Worm (Caenorhabditis elegans) whole organism, L1 larva: ENCODE results near the gene C05C10.3.

Source experiments
- C04F5.9 ChIP-seq: sonication (generic microtip); optimal IDR thresholded peaks from 2 replicates; lab custom pipeline; 2016; ENCODE audit warnings: missing genetic modification characterization, missing compliant biosample characterization
- C34B4.2 ChIP-seq: sonication (generic microtip); optimal IDR thresholded peaks from 2 replicates; lab custom pipeline; 2017; ENCODE audit warnings: mild to moderate bottlenecking, missing genetic modification characterization, missing compliant biosample characterization
- aly-2 ChIP-seq: fragments of 150-350 bp; optimal IDR thresholded peaks from 2 replicates; lab custom pipeline; 2014; ENCODE audit warnings: missing biosample characterization, missing genetic modification characterization
- fkh-8 ChIP-seq: sonication (generic microtip); optimal IDR thresholded peaks from 2 replicates; lab custom pipeline; 2016; ENCODE audit warnings: mild to moderate bottlenecking, missing genetic modification characterization, missing compliant biosample characterization
- lin-35 ChIP-seq, 2 experiments: fragments of 150-350 bp; optimal IDR thresholded peaks; 2 replicates each; lab custom pipeline; 2014; ENCODE audit warnings: missing biosample characterization in 2 of 2, missing genetic modification characterization in 2 of 2, missing genetic modification reagents in 2 of 2
- lir-3 ChIP-seq: sonication (generic microtip); optimal IDR thresholded peaks from 2 replicates; lab custom pipeline; 2016; ENCODE audit warnings: mild to moderate bottlenecking, missing genetic modification characterization, moderate library complexity, missing compliant biosample characterization; ENCODE audit not compliant: poor library complexity
- nhr-12 ChIP-seq: sonication (generic microtip); optimal IDR thresholded peaks from 2 replicates; lab custom pipeline; 2017; ENCODE audit warnings: missing biosample characterization, missing genetic modification characterization
- nhr-237 ChIP-seq: fragments of 150-350 bp; optimal IDR thresholded peaks from 2 replicates; lab custom pipeline; 2014; ENCODE audit warnings: missing biosample characterization, missing genetic modification characterization
- pag-3 ChIP-seq: sonication (generic microtip); optimal IDR thresholded peaks from 2 replicates; lab custom pipeline; 2017; ENCODE audit warnings: missing genetic modification characterization, mild to moderate bottlenecking, missing compliant biosample characterization, antibody characterized with exemption, borderline replicate concordance; ENCODE audit not compliant: insufficient read depth
- sox-4 ChIP-seq: sonication (generic microtip); optimal IDR thresholded peaks from 2 replicates; lab custom pipeline; 2016; ENCODE audit warnings: missing genetic modification characterization, missing compliant biosample characterization
- tbx-2 ChIP-seq: sonication (generic microtip); optimal IDR thresholded peaks from 2 replicates; lab custom pipeline; 2016; ENCODE audit warnings: missing genetic modification characterization, missing compliant biosample characterization
- unc-62 ChIP-seq: fragments of 150-350 bp; optimal IDR thresholded peaks from 2 replicates; lab custom pipeline; 2014; ENCODE audit warnings: missing biosample characterization, missing genetic modification reagents, missing genetic modification characterization
- zag-1 ChIP-seq: fragments of 150-350 bp; optimal IDR thresholded peaks from 2 replicates; lab custom pipeline; 2014; ENCODE audit warnings: missing biosample characterization, missing genetic modification characterization
- ztf-11 ChIP-seq, 2 experiments: sonication (generic microtip); optimal IDR thresholded peaks; 2 replicates each; lab custom pipeline; 2016 to 2017; ENCODE audit warnings: missing genetic modification characterization in 2 of 2, missing biosample characterization in 1 of 2, missing compliant biosample characterization in 1 of 2

DNA sequence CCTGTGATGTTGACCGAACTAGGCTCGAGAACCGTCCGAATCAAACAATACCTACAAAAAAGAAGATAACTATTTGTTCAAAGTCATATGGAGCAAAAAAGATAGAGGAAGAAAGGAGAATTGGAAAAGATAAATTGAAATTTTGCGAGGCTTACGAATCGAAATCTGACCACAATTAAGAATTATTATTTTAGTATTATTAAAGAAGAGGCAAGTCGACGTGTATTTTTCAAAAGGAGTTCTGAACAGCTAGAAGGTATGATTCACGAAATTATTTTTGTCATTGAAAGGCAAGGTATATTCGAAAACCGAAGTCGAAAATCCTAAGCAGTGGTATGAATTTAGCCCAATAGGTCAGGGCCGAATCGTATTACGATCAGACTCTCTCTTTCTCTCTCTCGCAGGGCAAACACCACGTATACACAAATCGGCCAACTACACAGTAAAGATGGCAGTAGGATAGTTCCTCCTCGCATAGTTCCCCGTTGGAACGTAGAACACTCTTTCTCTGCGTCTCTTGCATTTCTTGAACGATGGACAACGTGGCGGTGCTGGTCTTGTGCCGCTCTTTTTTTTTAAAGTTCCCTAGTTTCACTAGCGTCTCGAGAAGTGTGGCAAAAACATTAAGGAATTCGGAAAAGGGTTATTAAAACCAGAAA lies 45.5 kb downstream of the C05C10.3 start, which contains the start of gene vgln-1:
- no peak for TF ChIP-seq nhr-237 (tag; lab: Kevin White, UChicago)
- TF ChIP-seq fkh-8 (tag; lab: Kevin White, UChicago), result no peak
- TF ChIP-seq pag-3 (tag; lab: Kevin White, UChicago), result no peak
- TF ChIP-seq unc-62, result no peak
- no peak for TF ChIP-seq C34B4.2 (tag; lab: Kevin White, UChicago)
- TF ChIP-seq nhr-12, result no peak
- TF ChIP-seq lir-3 (tag; lab: Kevin White, UChicago), result no peak
- TF ChIP-seq tbx-2 (tag; lab: Kevin White, UChicago), result no peak
- no peak for TF ChIP-seq zag-1 (tag; lab: Kevin White, UChicago)
- no peak for TF ChIP-seq lin-35 (GFP tag; optimal IDR thresholded peaks at IDR 0.05; lab: Kevin White, UChicago)
- TF ChIP-seq aly-2, result no peak
- no peak for TF ChIP-seq ztf-11 (tag; optimal IDR thresholded peaks at IDR 0.05; lab: Kevin White, UChicago)
- no peak for TF ChIP-seq C04F5.9 (tag; lab: Kevin White, UChicago)
- TF ChIP-seq sox-4 (tag; lab: Kevin White, UChicago), result no peak
